Worm (Caenorhabditis elegans) whole organism, early embryonic: Measurements from ENCODE around the gene C05C12.4.
"Not testable (repeated sequence)": the region's sequence is repeated elsewhere in the genome, so short reads cannot be mapped to it uniquely, and the experiment has no call there.

Source experiments
- B0310.2 ChIP-seq: sonication (generic microtip); optimal IDR thresholded peaks from 2 replicates; lab custom pipeline; 2016; ENCODE audit warnings: mild to moderate bottlenecking, missing genetic modification characterization, missing compliant biosample characterization
- F13C5.2 ChIP-seq: sonication (generic microtip); optimal IDR thresholded peaks from 2 replicates; lab custom pipeline; 2017; ENCODE audit warnings: mild to moderate bottlenecking, missing genetic modification characterization, inconsistent platforms, missing compliant biosample characterization
- aly-1 ChIP-seq: sonication (generic microtip); optimal IDR thresholded peaks from 2 replicates; lab custom pipeline; 2016; ENCODE audit warnings: missing genetic modification characterization, missing compliant biosample characterization
- ama-1 ChIP-seq: fragments of 150-350 bp; optimal IDR thresholded peaks from 2 replicates; lab custom pipeline; 2014
- ceh-13 ChIP-seq: fragments of 200-800 bp; sonication (Bioruptor generic); optimal IDR thresholded peaks from 2 replicates; lab custom pipeline; 2018; ENCODE audit warnings: mild to moderate bottlenecking, missing genetic modification characterization, missing compliant biosample characterization
- ceh-36 ChIP-seq: sonication (generic microtip); optimal IDR thresholded peaks from 2 replicates; lab custom pipeline; 2016; ENCODE audit warnings: missing genetic modification characterization, inconsistent platforms, missing compliant biosample characterization
- ets-7 ChIP-seq: sonication (generic microtip); optimal IDR thresholded peaks from 2 replicates; lab custom pipeline; 2016; ENCODE audit warnings: missing genotype, missing genetic modification characterization, missing compliant biosample characterization
- flt-1 ChIP-seq: fragments of 200-800 bp; sonication (Bioruptor generic); IDR thresholded peaks from 2 replicates; pipeline ENCODE4 v1.3.6; 2022; ENCODE audit warnings: missing genetic modification characterization, missing compliant biosample characterization
- hmbx-1 ChIP-seq: sonication (generic microtip); optimal IDR thresholded peaks from 2 replicates; lab custom pipeline; 2016; ENCODE audit warnings: mild to moderate bottlenecking, missing genetic modification characterization, missing compliant biosample characterization
- hmg-4 ChIP-seq: fragments of 200-800 bp; sonication (Bioruptor generic); optimal IDR thresholded peaks from 2 replicates; lab custom pipeline; 2018; ENCODE audit warnings: mild to moderate bottlenecking, missing genetic modification characterization, missing compliant biosample characterization
- hnd-1 ChIP-seq: sonication (generic microtip); optimal IDR thresholded peaks from 2 replicates; lab custom pipeline; 2016; ENCODE audit warnings: missing genetic modification characterization, missing compliant biosample characterization
- pes-1 ChIP-seq: fragments of 200-800 bp; sonication (Bioruptor generic); IDR thresholded peaks from 2 replicates; pipeline ENCODE4 v1.3.6; 2022; ENCODE audit warnings: missing genetic modification reagents, missing genetic modification characterization, missing compliant biosample characterization
- scrt-1 ChIP-seq: fragments of 200-800 bp; sonication (Bioruptor generic); IDR thresholded peaks from 2 replicates; pipeline ENCODE4 v1.3.6; 2022; ENCODE audit warnings: missing genetic modification characterization, missing compliant biosample characterization
- sea-1 ChIP-seq: fragments of 200-800 bp; sonication (Bioruptor generic); conservative IDR thresholded peaks from 2 replicates; pipeline ENCODE4 v1.3.6; 2022; ENCODE audit warnings: missing genetic modification characterization, missing compliant biosample characterization
- tbx-11 ChIP-seq: fragments of 200-800 bp; sonication (Bioruptor generic); IDR thresholded peaks from 2 replicates; pipeline ENCODE4 v1.3.6; 2022; ENCODE audit warnings: missing genetic modification characterization, missing compliant biosample characterization
- tbx-37 ChIP-seq: fragments of 200-800 bp; sonication (Bioruptor generic); conservative IDR thresholded peaks from 2 replicates; pipeline ENCODE4 v1.3.6; 2022; ENCODE audit warnings: missing genetic modification reagents, missing genetic modification characterization, missing compliant biosample characterization
- tra-4 ChIP-seq: sonication (generic microtip); optimal IDR thresholded peaks from 2 replicates; lab custom pipeline; 2017; ENCODE audit warnings: missing genetic modification characterization, missing compliant biosample characterization

Gene C05C12.4

DNA sequence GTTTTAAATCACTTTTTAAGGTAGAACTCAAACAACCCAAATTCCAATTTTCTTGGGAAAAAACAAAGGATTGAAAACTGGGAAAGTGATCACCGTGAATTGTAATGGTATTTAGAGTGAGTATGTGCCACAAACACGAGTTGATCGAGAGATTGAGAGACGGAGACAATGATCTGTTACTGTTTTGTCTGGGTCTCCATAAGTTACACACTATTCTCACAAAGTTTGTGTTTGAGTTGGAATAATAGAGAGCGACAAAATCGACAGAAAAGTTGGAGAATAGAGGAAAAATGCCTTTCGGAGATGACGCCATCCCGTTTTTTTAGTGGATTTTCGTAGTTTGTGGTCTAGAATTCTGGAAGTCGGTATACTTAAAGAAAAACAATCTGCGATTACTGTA, 23.4 kb upstream of the C05C12.4 start, which contains the start of gene nhr-7:
nhr-7 (minus strand) TSS at position 101 of the 400 bp plus-strand sequence.
- TF ChIP-seq hnd-1 (tag; lab: Kevin White, UChicago) = no peak
- no peak for TF ChIP-seq ets-7
- no peak for TF ChIP-seq tbx-37 (GFP tag; lab: Robert Waterston, UW)
- TF ChIP-seq scrt-1 (GFP tag; lab: Robert Waterston, UW) = no peak
- TF ChIP-seq ceh-36 (tag; lab: Kevin White, UChicago) = no peak
- TF ChIP-seq hmbx-1 (tag; lab: Kevin White, UChicago) = no peak
- no peak for TF ChIP-seq flt-1 (GFP tag; lab: Robert Waterston, UW)
- TF ChIP-seq F13C5.2 (tag; lab: Kevin White, UChicago) = no peak
- no peak for TF ChIP-seq tra-4 (tag; lab: Kevin White, UChicago)
- no peak for TF ChIP-seq B0310.2
- no peak for TF ChIP-seq hmg-4
- TF ChIP-seq pes-1 (GFP tag; lab: Robert Waterston, UW) = no peak
- TF ChIP-seq tbx-11 (GFP tag; lab: Robert Waterston, UW) = no peak
- TF ChIP-seq aly-1 (tag; lab: Kevin White, UChicago) = no peak

DNA sequence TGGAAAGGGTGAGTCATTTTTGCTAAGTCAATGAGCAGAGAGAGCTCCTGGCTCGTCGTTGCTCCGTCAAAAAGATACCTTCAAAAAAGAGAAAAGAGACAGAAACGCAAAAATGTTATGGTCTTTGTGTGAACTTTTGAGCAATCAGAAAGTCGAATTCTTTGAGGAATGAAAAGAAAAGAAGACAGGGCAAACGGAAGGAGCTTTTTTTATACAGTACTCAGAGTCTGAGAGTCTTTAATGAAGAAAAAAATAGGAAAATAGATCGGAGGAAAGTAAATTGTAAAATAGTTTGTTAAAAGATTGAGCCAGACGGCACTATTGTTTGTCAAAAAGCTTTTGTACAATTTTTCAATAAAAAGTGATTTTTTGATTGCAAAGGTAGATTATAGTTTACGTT, 21.6 kb upstream of the C05C12.4 start:
- TF ChIP-seq tbx-37 (GFP tag; lab: Robert Waterston, UW) (no peak), hnd-1 (tag; lab: Kevin White, UChicago) (no peak), B0310.2 (no peak), sea-1 (GFP tag; lab: Robert Waterston, UW) (no peak), F13C5.2 (tag; lab: Kevin White, UChicago) (no peak), ama-1 (no peak), tra-4 (tag; lab: Kevin White, UChicago) (no peak), scrt-1 (GFP tag; lab: Robert Waterston, UW) (no peak), hmg-4 (no peak), ceh-36 (tag; lab: Kevin White, UChicago) (no peak), aly-1 (tag; lab: Kevin White, UChicago) (no peak), ets-7 (no peak), pes-1 (GFP tag; lab: Robert Waterston, UW) (no peak), tbx-11 (GFP tag; lab: Robert Waterston, UW) (no peak), ceh-13 (no peak), flt-1 (GFP tag; lab: Robert Waterston, UW) (no peak), hmbx-1 (tag; lab: Kevin White, UChicago) (no peak)

DNA sequence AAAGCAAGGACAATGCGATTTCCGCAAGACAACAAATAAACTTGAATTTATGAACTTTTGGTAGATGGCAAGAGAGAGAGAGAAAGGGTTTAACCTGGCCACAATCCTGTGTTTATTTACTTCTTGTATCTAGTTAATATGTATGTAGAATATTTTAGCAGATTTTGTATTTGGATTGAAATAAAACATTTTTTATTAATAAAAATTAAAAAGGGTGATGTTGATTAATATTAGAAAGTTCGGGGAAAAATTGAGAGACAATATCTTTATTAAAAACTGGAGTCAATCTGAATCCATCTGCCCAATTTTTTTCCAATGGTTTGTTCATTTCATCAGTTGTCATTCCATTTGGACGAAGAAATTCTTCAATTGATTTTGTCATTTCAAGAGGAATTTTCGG, 18.2 kb upstream of the C05C12.4 start, which contains the start of gene col-127:
col-127 (minus strand) TSS at position 101 of the 400 bp plus-strand sequence.
- no peak for TF ChIP-seq B0310.2
- TF ChIP-seq ceh-36 (tag; lab: Kevin White, UChicago) = no peak
- no peak for TF ChIP-seq tra-4 (tag; lab: Kevin White, UChicago)
- no peak for TF ChIP-seq pes-1 (GFP tag; lab: Robert Waterston, UW)
- no peak for TF ChIP-seq aly-1 (tag; lab: Kevin White, UChicago)
- TF ChIP-seq scrt-1 (GFP tag; lab: Robert Waterston, UW) = no peak

ce11 chrIV:11263101-11263500, 15.2 kb upstream of the C05C12.4 start, which contains the start of gene col-126:
Gene col-126, plus strand, starts transcription at chrIV:11263401.
- not testable (repeated sequence) for TF ChIP-seq hmg-4; tra-4 (tag; lab: Kevin White, UChicago); ceh-13

DNA sequence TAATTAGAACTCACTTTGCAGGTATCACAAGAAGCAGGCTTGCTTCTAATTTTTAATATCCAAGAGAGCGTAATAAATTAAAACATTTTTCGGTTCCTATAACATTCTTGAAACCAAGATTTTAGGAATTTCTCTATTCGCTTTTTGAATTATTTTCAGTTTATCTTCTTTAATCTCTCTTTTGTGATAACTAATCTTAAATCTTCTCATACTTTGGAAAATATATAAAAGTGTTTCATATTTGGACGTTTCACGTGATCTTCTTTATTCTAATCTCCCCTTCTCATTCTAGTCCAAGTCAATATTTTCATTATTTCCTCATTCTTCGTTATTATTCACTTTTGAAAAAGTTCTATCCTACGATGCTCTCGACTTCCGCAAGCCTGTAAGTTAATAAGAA, 13.7 kb upstream of the C05C12.4 start, which contains the start of gene F54D1.1:
F54D1.1 (plus strand) TSS at position 301 of the 400 bp plus-strand sequence.
- no peak for TF ChIP-seq aly-1 (tag; lab: Kevin White, UChicago)
- TF ChIP-seq flt-1 (GFP tag; lab: Robert Waterston, UW) = no peak
- TF ChIP-seq B0310.2 = no peak
- TF ChIP-seq hnd-1 (tag; lab: Kevin White, UChicago) = no peak

- TF ChIP-seq ceh-13 = no peak
- no peak for TF ChIP-seq F13C5.2 (tag; lab: Kevin White, UChicago)
- TF ChIP-seq pes-1 (GFP tag; lab: Robert Waterston, UW) = no peak
- no peak for TF ChIP-seq sea-1 (GFP tag; lab: Robert Waterston, UW)
- TF ChIP-seq aly-1 (tag; lab: Kevin White, UChicago) = no peak
- no peak for TF ChIP-seq tbx-37 (GFP tag; lab: Robert Waterston, UW)
- TF ChIP-seq ets-7 = no peak
- no peak for TF ChIP-seq hmg-4
- TF ChIP-seq hmbx-1 (tag; lab: Kevin White, UChicago) = no peak
- TF ChIP-seq hnd-1 (tag; lab: Kevin White, UChicago) = no peak
- TF ChIP-seq ceh-36 (tag; lab: Kevin White, UChicago) = no peak
- no peak for TF ChIP-seq tra-4 (tag; lab: Kevin White, UChicago)
Measured at ce11 chrIV:11260544-11261227, 12.8 kb upstream of the C05C12.4 start, which contains the start of gene C05C12.5. Gene C05C12.5, minus strand, starts transcription at chrIV:11261185.

DNA sequence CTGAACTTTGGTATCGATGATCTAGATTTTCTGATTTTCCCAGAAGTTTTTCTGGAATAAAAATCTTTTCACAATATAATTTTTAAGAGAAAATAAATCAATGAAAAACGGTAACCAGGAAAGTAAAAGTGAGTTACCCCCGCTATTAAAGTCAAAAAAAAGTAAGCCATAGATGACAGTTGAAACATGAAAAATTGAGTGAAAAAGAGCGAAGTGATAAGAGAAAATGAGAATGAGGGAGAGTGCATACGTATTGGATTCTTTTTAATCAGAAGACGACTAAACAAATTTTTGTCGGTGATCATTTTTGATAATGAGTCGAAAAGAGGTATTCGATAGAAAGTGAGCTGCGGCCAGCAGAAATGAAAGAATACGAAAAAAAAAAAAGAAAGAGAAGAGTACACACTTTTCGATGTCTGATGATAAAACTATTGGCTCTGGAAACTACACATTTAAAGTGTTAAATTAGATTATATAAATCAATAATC, 11.6 kb upstream of the C05C12.4 start, which contains the start of gene gtl-1:
gtl-1 (minus strand) TSS at position 51 of the 488 bp plus-strand sequence.
- no peak for TF ChIP-seq scrt-1 (GFP tag; lab: Robert Waterston, UW)
- TF ChIP-seq flt-1 (GFP tag; lab: Robert Waterston, UW) = no peak
- no peak for TF ChIP-seq sea-1 (GFP tag; lab: Robert Waterston, UW)
- TF ChIP-seq tra-4 (tag; lab: Kevin White, UChicago) = no peak
- TF ChIP-seq hmbx-1 (tag; lab: Kevin White, UChicago) = no peak
- TF ChIP-seq hnd-1 (tag; lab: Kevin White, UChicago) = no peak
- no peak for TF ChIP-seq aly-1 (tag; lab: Kevin White, UChicago)
- TF ChIP-seq pes-1 (GFP tag; lab: Robert Waterston, UW) = no peak
- no peak for TF ChIP-seq B0310.2
- no peak for TF ChIP-seq tbx-37 (GFP tag; lab: Robert Waterston, UW)
- no peak for TF ChIP-seq ceh-36 (tag; lab: Kevin White, UChicago)
